Worm (Caenorhabditis elegans) whole organism, early embryonic: ENCODE data around the gene twk-18.

Source experiments
- B0310.2 ChIP-seq: sonication (generic microtip); optimal IDR thresholded peaks from 2 replicates; lab custom pipeline; 2016; ENCODE audit warnings: mild to moderate bottlenecking, missing genetic modification characterization, missing compliant biosample characterization
- F13C5.2 ChIP-seq: sonication (generic microtip); optimal IDR thresholded peaks from 2 replicates; lab custom pipeline; 2017; ENCODE audit warnings: mild to moderate bottlenecking, missing genetic modification characterization, inconsistent platforms, missing compliant biosample characterization
- aly-1 ChIP-seq: sonication (generic microtip); optimal IDR thresholded peaks from 2 replicates; lab custom pipeline; 2016; ENCODE audit warnings: missing genetic modification characterization, missing compliant biosample characterization
- ama-1 ChIP-seq: fragments of 150-350 bp; optimal IDR thresholded peaks from 2 replicates; lab custom pipeline; 2014
- ceh-13 ChIP-seq: fragments of 200-800 bp; sonication (Bioruptor generic); optimal IDR thresholded peaks from 2 replicates; lab custom pipeline; 2018; ENCODE audit warnings: mild to moderate bottlenecking, missing genetic modification characterization, missing compliant biosample characterization
- ceh-36 ChIP-seq: sonication (generic microtip); optimal IDR thresholded peaks from 2 replicates; lab custom pipeline; 2016; ENCODE audit warnings: missing genetic modification characterization, inconsistent platforms, missing compliant biosample characterization
- ets-7 ChIP-seq: sonication (generic microtip); optimal IDR thresholded peaks from 2 replicates; lab custom pipeline; 2016; ENCODE audit warnings: missing genotype, missing genetic modification characterization, missing compliant biosample characterization
- flt-1 ChIP-seq: fragments of 200-800 bp; sonication (Bioruptor generic); IDR thresholded peaks from 2 replicates; pipeline ENCODE4 v1.3.6; 2022; ENCODE audit warnings: missing genetic modification characterization, missing compliant biosample characterization
- hmbx-1 ChIP-seq: sonication (generic microtip); optimal IDR thresholded peaks from 2 replicates; lab custom pipeline; 2016; ENCODE audit warnings: mild to moderate bottlenecking, missing genetic modification characterization, missing compliant biosample characterization
- hmg-4 ChIP-seq: fragments of 200-800 bp; sonication (Bioruptor generic); optimal IDR thresholded peaks from 2 replicates; lab custom pipeline; 2018; ENCODE audit warnings: mild to moderate bottlenecking, missing genetic modification characterization, missing compliant biosample characterization
- hnd-1 ChIP-seq: sonication (generic microtip); optimal IDR thresholded peaks from 2 replicates; lab custom pipeline; 2016; ENCODE audit warnings: missing genetic modification characterization, missing compliant biosample characterization
- pes-1 ChIP-seq: fragments of 200-800 bp; sonication (Bioruptor generic); IDR thresholded peaks from 2 replicates; pipeline ENCODE4 v1.3.6; 2022; ENCODE audit warnings: missing genetic modification reagents, missing genetic modification characterization, missing compliant biosample characterization
- scrt-1 ChIP-seq: fragments of 200-800 bp; sonication (Bioruptor generic); IDR thresholded peaks from 2 replicates; pipeline ENCODE4 v1.3.6; 2022; ENCODE audit warnings: missing genetic modification characterization, missing compliant biosample characterization
- sea-1 ChIP-seq: fragments of 200-800 bp; sonication (Bioruptor generic); conservative IDR thresholded peaks from 2 replicates; pipeline ENCODE4 v1.3.6; 2022; ENCODE audit warnings: missing genetic modification characterization, missing compliant biosample characterization
- tbx-11 ChIP-seq: fragments of 200-800 bp; sonication (Bioruptor generic); IDR thresholded peaks from 2 replicates; pipeline ENCODE4 v1.3.6; 2022; ENCODE audit warnings: missing genetic modification characterization, missing compliant biosample characterization
- tbx-37 ChIP-seq: fragments of 200-800 bp; sonication (Bioruptor generic); conservative IDR thresholded peaks from 2 replicates; pipeline ENCODE4 v1.3.6; 2022; ENCODE audit warnings: missing genetic modification reagents, missing genetic modification characterization, missing compliant biosample characterization
- tra-4 ChIP-seq: sonication (generic microtip); optimal IDR thresholded peaks from 2 replicates; lab custom pipeline; 2017; ENCODE audit warnings: missing genetic modification characterization, missing compliant biosample characterization

Gene twk-18

DNA sequence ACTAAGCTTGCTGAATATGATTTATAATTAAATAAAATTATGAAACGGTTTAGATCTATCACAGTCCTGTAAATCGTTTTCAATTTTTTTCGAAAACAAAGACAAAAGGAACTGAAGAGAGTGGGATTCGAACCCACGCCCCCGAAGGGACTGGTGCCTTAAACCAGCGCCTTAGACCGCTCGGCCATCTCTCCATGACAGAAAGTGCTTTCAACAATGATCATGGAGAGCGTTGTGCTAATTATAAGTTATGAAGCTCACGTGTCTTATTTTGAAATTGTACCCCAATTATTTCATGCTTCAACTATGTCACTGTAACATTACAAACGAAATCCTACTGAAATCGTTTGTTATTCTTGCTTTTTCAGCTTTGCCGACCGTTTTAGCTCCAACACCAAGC lies 32.1 kb upstream of the twk-18 start:
- TF ChIP-seq F13C5.2 (tag; lab: Kevin White, UChicago), result no peak
- TF ChIP-seq pes-1 (GFP tag; lab: Robert Waterston, UW), result no peak
- TF ChIP-seq tbx-11 (GFP tag; lab: Robert Waterston, UW), result no peak
- TF ChIP-seq scrt-1, result no peak
- no peak for TF ChIP-seq ama-1

- no peak for TF ChIP-seq aly-1 (tag; lab: Kevin White, UChicago)
- no peak for TF ChIP-seq ets-7 (tag; lab: Kevin White, UChicago)
- TF ChIP-seq ceh-36 (tag; lab: Kevin White, UChicago), result no peak
- TF ChIP-seq sea-1 (GFP tag; lab: Robert Waterston, UW), result no peak
Measured at ce11 chrX:8957974-8958373, 30.0 kb upstream of the twk-18 start.

ce11 chrX:8961120-8961834 lies 26.7 kb upstream of the twk-18 start, which contains the start of gene aexr-3:
TSS of gene aexr-3 (minus strand) at chrX:8961170.
- TF ChIP-seq ama-1 (no peak), hmg-4 (GFP tag; lab: Kevin White, UChicago) (no peak), pes-1 (GFP tag; lab: Robert Waterston, UW) (no peak), F13C5.2 (tag; lab: Kevin White, UChicago) (no peak), tbx-37 (no peak), hmbx-1 (tag; lab: Kevin White, UChicago) (no peak), ceh-36 (tag; lab: Kevin White, UChicago) (no peak), sea-1 (GFP tag; lab: Robert Waterston, UW) (no peak), tra-4 (tag; lab: Kevin White, UChicago) (no peak), aly-1 (tag; lab: Kevin White, UChicago) (no peak), scrt-1 (no peak), flt-1 (GFP tag; lab: Robert Waterston, UW) (no peak), ets-7 (tag; lab: Kevin White, UChicago) (no peak)

DNA sequence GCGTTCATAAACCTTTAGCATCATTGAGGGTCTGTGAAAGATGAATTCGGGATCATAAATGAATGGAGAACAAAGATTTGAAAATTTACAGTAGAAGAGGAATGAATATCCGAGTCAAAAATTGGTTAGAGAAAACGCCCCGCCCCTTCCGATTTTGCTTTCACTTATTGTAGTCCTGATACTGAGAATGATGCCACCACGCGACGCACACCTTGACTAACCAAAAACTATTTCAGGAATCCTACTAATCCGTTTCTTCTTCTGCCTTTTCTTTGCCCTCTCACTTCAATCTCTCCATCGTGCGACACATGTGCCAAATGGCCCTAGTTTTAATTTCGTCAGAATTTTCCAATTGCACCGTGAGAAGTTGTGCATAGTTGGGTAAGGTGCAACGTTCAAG lies 24.5 kb upstream of the twk-18 start:
- TF ChIP-seq B0310.2, result no peak
- TF ChIP-seq ets-7 (tag; lab: Kevin White, UChicago), result no peak
- no peak for TF ChIP-seq tbx-37
- no peak for TF ChIP-seq ceh-13 (GFP tag; lab: Kevin White, UChicago)
- no peak for TF ChIP-seq hmbx-1 (tag; lab: Kevin White, UChicago)
- no peak for TF ChIP-seq hmg-4 (GFP tag; lab: Kevin White, UChicago)

- TF ChIP-seq ceh-36 (tag; lab: Kevin White, UChicago), result no peak
- TF ChIP-seq ama-1, result no peak
- 0 out of 2 replicates have a peak, but pooled peaks have one; percentile 20 for TF ChIP-seq tbx-37
- TF ChIP-seq tbx-11 (GFP tag; lab: Robert Waterston, UW), result no peak
- no peak for TF ChIP-seq sea-1 (GFP tag; lab: Robert Waterston, UW)
- TF ChIP-seq F13C5.2 (tag; lab: Kevin White, UChicago), result no peak
- TF ChIP-seq tra-4 (tag; lab: Kevin White, UChicago), result no peak
- peak; percentile 9 for TF ChIP-seq hnd-1 (tag; lab: Kevin White, UChicago)
Measured at ce11 chrX:8969111-8970048, 18.5 kb upstream of the twk-18 start.

DNA sequence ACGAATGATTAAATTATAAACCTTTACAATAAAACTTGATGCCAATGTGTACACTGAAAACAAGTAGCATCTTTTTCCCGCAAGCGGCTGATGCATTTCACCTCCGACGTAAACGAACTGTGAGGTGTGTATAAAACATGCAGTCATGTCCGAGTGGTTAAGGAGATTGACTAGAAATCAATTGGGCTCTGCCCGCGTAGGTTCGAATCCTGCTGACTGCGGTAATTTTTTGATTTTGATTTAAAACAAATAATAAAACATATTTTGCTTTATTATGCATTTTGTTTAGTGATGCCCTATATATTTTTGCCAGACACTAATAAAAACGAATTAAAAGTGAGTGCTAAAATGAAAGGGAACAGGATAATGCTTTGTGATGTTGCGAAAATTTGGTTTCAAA lies 16.5 kb upstream of the twk-18 start:
- TF ChIP-seq ceh-13 (GFP tag; lab: Kevin White, UChicago), result peak; percentile 54
- TF ChIP-seq F13C5.2 (tag; lab: Kevin White, UChicago), result peak; percentile 6
- TF ChIP-seq ceh-36 (tag; lab: Kevin White, UChicago), result peak; percentile 56
- no peak for TF ChIP-seq ama-1
- no peak for TF ChIP-seq flt-1 (GFP tag; lab: Robert Waterston, UW)
- peak; percentile 33 for TF ChIP-seq hnd-1 (tag; lab: Kevin White, UChicago)
- no peak for TF ChIP-seq sea-1 (GFP tag; lab: Robert Waterston, UW)
- TF ChIP-seq tbx-11 (GFP tag; lab: Robert Waterston, UW), result peak; percentile 66; the same call in 1 of the 2 replicates
- TF ChIP-seq pes-1 (GFP tag; lab: Robert Waterston, UW), result peak; percentile 82
- peak; percentile 9 for TF ChIP-seq ets-7 (tag; lab: Kevin White, UChicago)
- no peak for TF ChIP-seq aly-1 (tag; lab: Kevin White, UChicago)

ce11 chrX:8980676-8981075 lies 7.3 kb upstream of the twk-18 start, which contains the start of gene nmur-1:
TSS of gene nmur-1 (plus strand) at chrX:8980976.
- TF ChIP-seq scrt-1 (no peak), hmbx-1 (tag; lab: Kevin White, UChicago) (no peak), flt-1 (GFP tag; lab: Robert Waterston, UW) (no peak), ama-1 (no peak), ets-7 (tag; lab: Kevin White, UChicago) (no peak), F13C5.2 (tag; lab: Kevin White, UChicago) (no peak), tbx-11 (GFP tag; lab: Robert Waterston, UW) (no peak), B0310.2 (no peak)
